Worm (Caenorhabditis elegans): Measurements from ENCODE around the gene C05G5.3.

The C05G5.3 gene

ce11 chrX:14717782-14718181 lies 34.0 kb downstream of the C05G5.3 start:
- no peak for TF ChIP-seq dox-1 (GFP tag; IDR thresholded peaks at IDR 0.05)
- TF ChIP-seq lsl-1 (GFP tag; optimal IDR thresholded peaks at IDR 0.05), result no peak
- no peak for TF ChIP-seq C06A6.2 (GFP tag; conservative IDR thresholded peaks at IDR 0.05)
- no peak for TF ChIP-seq ztf-18 (tag; optimal IDR thresholded peaks at IDR 0.05)
- peak; percentile 64 for TF ChIP-seq snpc-1.1 (tag; optimal IDR thresholded peaks at IDR 0.05; ENCODE audit: insufficient read depth)
- TF ChIP-seq rpc-1 (optimal IDR thresholded peaks at IDR 0.05), result no peak
- TF ChIP-seq rpc-1 (tag; optimal IDR thresholded peaks at IDR 0.05), result peak; percentile 35
- TF ChIP-seq snpc-4 (GFP tag; optimal IDR thresholded peaks at IDR 0.05), result peak; percentile 76
- peak in 3 of 4 experiments; percentile 46 to 85 (median 73) for TF ChIP-seq snpc-4 (tag; optimal IDR thresholded peaks at IDR 0.05)
- no peak for TF ChIP-seq ztf-6 (GFP tag; IDR thresholded peaks at IDR 0.05)

ce11 chrX:14715459-14715858 lies 36.4 kb downstream of the C05G5.3 start:
- no peak for TF ChIP-seq egl-18 (GFP tag; IDR thresholded peaks at IDR 0.05)
- TF ChIP-seq nfyb-1 (GFP tag; IDR thresholded peaks at IDR 0.05), result no peak
- TF ChIP-seq C06A6.2 (GFP tag; conservative IDR thresholded peaks at IDR 0.05), result no peak
- TF ChIP-seq Y95B8A.8 (GFP tag; IDR thresholded peaks at IDR 0.05), result no peak
- peak; percentile 37; the same call in 1 of the 2 replicates for TF ChIP-seq hmg-1.2 (GFP tag; IDR thresholded peaks at IDR 0.05)
- TF ChIP-seq snpc-4 (GFP tag; optimal IDR thresholded peaks at IDR 0.05), result no peak
- peak in 3 of 4 experiments; percentile 29 to 92 (median 91) for TF ChIP-seq snpc-4 (tag; optimal IDR thresholded peaks at IDR 0.05)

ce11 chrX:14711168-14711629 lies 40.6 kb downstream of the C05G5.3 start, which contains the start of gene atrn-1:
TSS of gene atrn-1 (plus strand) at chrX:14711579.
- peak; percentile 71; the same call in 1 of the 2 replicates for TF ChIP-seq hmg-1.2 (GFP tag; IDR thresholded peaks at IDR 0.05)
- TF ChIP-seq ztf-26 (tag; optimal IDR thresholded peaks at IDR 0.05), result no peak
- peak; percentile 5 for TF ChIP-seq nhr-80 (tag; optimal IDR thresholded peaks at IDR 0.05)

ce11 chrX:14709591-14709990 lies 42.2 kb downstream of the C05G5.3 start:
- no peak for TF ChIP-seq cebp-2 (GFP tag; IDR thresholded peaks at IDR 0.05)
- no peak for TF ChIP-seq F23B12.7 (tag; optimal IDR thresholded peaks at IDR 0.05; ENCODE audit: insufficient read depth)
- TF ChIP-seq B0035.1 (tag; optimal IDR thresholded peaks at IDR 0.05), result no peak
- no peak for TF ChIP-seq T26A5.8 (tag; optimal IDR thresholded peaks at IDR 0.05)
- no peak for TF ChIP-seq dox-1 (GFP tag; IDR thresholded peaks at IDR 0.05)
- no peak for TF ChIP-seq tbp1 (GFP tag; optimal IDR thresholded peaks at IDR 0.05)
- TF ChIP-seq K11D2.4 (GFP tag; IDR thresholded peaks at IDR 0.05), result no peak
- TF ChIP-seq F52B5.7 (tag; optimal IDR thresholded peaks at IDR 0.05), result no peak
- TF ChIP-seq ama-1 (optimal IDR thresholded peaks at IDR 0.05), result no peak
- no peak for TF ChIP-seq ama-1 (GFP tag; optimal IDR thresholded peaks at IDR 0.05)
- TF ChIP-seq dpl-1 (GFP tag; optimal IDR thresholded peaks at IDR 0.05), result no peak
- TF ChIP-seq attf-6 (GFP tag; IDR thresholded peaks at IDR 0.05), result no peak
- TF ChIP-seq aptf-2 (GFP tag; conservative IDR thresholded peaks at IDR 0.05), result no peak
- TF ChIP-seq nfyb-1 (GFP tag; IDR thresholded peaks at IDR 0.05), result no peak
- no peak for TF ChIP-seq madf-8 (GFP tag; conservative IDR thresholded peaks at IDR 0.05)
- no peak for TF ChIP-seq nhr-120 (GFP tag; IDR thresholded peaks at IDR 0.05)
- TF ChIP-seq Y56A3A.18 (GFP tag; IDR thresholded peaks at IDR 0.05), result no peak
- TF ChIP-seq ceh-79 (tag; optimal IDR thresholded peaks at IDR 0.05), result no peak
- TF ChIP-seq sdz-38 (tag; optimal IDR thresholded peaks at IDR 0.05), result no peak
- no peak for TF ChIP-seq attf-5 (GFP tag; optimal IDR thresholded peaks at IDR 0.05)
- TF ChIP-seq egrh-3 (GFP tag; IDR thresholded peaks at IDR 0.05), result no peak
